Worm (Caenorhabditis elegans) whole organism, late embryonic: ENCODE data around the gene nhr-31.

Source experiments
- C08G9.2 ChIP-seq: sonication (generic microtip); optimal IDR thresholded peaks from 2 replicates; lab custom pipeline; 2016; ENCODE audit warnings: mild to moderate bottlenecking, missing genetic modification characterization, moderate library complexity, missing compliant biosample characterization
- F13H6.1 ChIP-seq: sonication (generic microtip); optimal IDR thresholded peaks from 2 replicates; lab custom pipeline; 2016; ENCODE audit warnings: missing genetic modification characterization, missing compliant biosample characterization
- K02D7.2 ChIP-seq: sonication (generic microtip); optimal IDR thresholded peaks from 2 replicates; lab custom pipeline; 2017; ENCODE audit warnings: mild to moderate bottlenecking, missing genetic modification characterization, missing compliant biosample characterization
- K09A11.1 ChIP-seq: sonication (generic microtip); optimal IDR thresholded peaks from 2 replicates; lab custom pipeline; 2017; ENCODE audit warnings: antibody characterized with exemption, mild to moderate bottlenecking, missing genetic modification characterization, missing compliant biosample characterization; ENCODE audit not compliant: insufficient read depth
- ahr-1 ChIP-seq: sonication (generic microtip); optimal IDR thresholded peaks from 2 replicates; lab custom pipeline; 2016; ENCODE audit warnings: missing genetic modification characterization, missing compliant biosample characterization
- ama-1 ChIP-seq: fragments of 150-350 bp; optimal IDR thresholded peaks from 2 replicates; lab custom pipeline; 2014
- ceh-14 ChIP-seq: sonication (generic microtip); optimal IDR thresholded peaks from 2 replicates; lab custom pipeline; 2016; ENCODE audit warnings: missing genotype, missing genetic modification characterization, missing compliant biosample characterization
- ceh-18 ChIP-seq: sonication (generic microtip); optimal IDR thresholded peaks from 2 replicates; lab custom pipeline; 2016; ENCODE audit warnings: missing genetic modification characterization, missing compliant biosample characterization
- ceh-24 ChIP-seq: sonication (generic microtip); optimal IDR thresholded peaks from 2 replicates; lab custom pipeline; 2016; ENCODE audit warnings: mild to moderate bottlenecking, missing genetic modification characterization, missing compliant biosample characterization
- ceh-34 ChIP-seq: sonication (generic microtip); optimal IDR thresholded peaks from 2 replicates; lab custom pipeline; 2016; ENCODE audit warnings: mild to moderate bottlenecking, missing genetic modification characterization, missing compliant biosample characterization
- ceh-6 ChIP-seq: fragments of 200-800 bp; sonication (Bioruptor generic); optimal IDR thresholded peaks from 2 replicates; lab custom pipeline; 2018; ENCODE audit warnings: mild to moderate bottlenecking, missing genetic modification characterization, missing compliant biosample characterization
- che-1 ChIP-seq: sonication (generic microtip); optimal IDR thresholded peaks from 2 replicates; lab custom pipeline; 2016; ENCODE audit warnings: mild to moderate bottlenecking, missing genetic modification characterization, missing compliant biosample characterization
- dmd-4 ChIP-seq: sonication (generic microtip); optimal IDR thresholded peaks from 2 replicates; lab custom pipeline; 2016; ENCODE audit warnings: borderline replicate concordance, missing genetic modification characterization, missing compliant biosample characterization
- elt-2 ChIP-seq: sonication (generic microtip); optimal IDR thresholded peaks from 2 replicates; lab custom pipeline; 2016; ENCODE audit warnings: missing genetic modification reagents, missing genetic modification characterization, missing compliant biosample characterization
- ets-4 ChIP-seq: sonication (generic microtip); optimal IDR thresholded peaks from 2 replicates; lab custom pipeline; 2016; ENCODE audit warnings: missing genetic modification characterization, missing compliant biosample characterization
- fax-1 ChIP-seq: sonication (generic microtip); optimal IDR thresholded peaks from 2 replicates; lab custom pipeline; 2016; ENCODE audit warnings: missing genotype, missing genetic modification characterization, missing compliant biosample characterization
- fkh-10 ChIP-seq: fragments of 150-350 bp; optimal IDR thresholded peaks from 2 replicates; lab custom pipeline; 2014; ENCODE audit warnings: missing biosample characterization, missing genetic modification reagents, missing genetic modification characterization
- fkh-6 ChIP-seq: sonication (generic microtip); optimal IDR thresholded peaks from 2 replicates; lab custom pipeline; 2016; ENCODE audit warnings: missing genetic modification characterization, missing compliant biosample characterization
- hlh-13 ChIP-seq: fragments of 200-800 bp; sonication (Bioruptor generic); optimal IDR thresholded peaks from 2 replicates; lab custom pipeline; 2018; ENCODE audit warnings: mild to moderate bottlenecking, missing genetic modification characterization, missing compliant biosample characterization
- hlh-15 ChIP-seq: sonication (generic microtip); optimal IDR thresholded peaks from 2 replicates; lab custom pipeline; 2016; ENCODE audit warnings: missing genetic modification characterization, missing compliant biosample characterization
- hlh-30 ChIP-seq: sonication (generic microtip); optimal IDR thresholded peaks from 2 replicates; lab custom pipeline; 2017; ENCODE audit warnings: antibody characterized with exemption, missing genetic modification characterization, missing compliant biosample characterization; ENCODE audit not compliant: insufficient read depth
- lim-6 ChIP-seq: sonication (generic microtip); optimal IDR thresholded peaks from 2 replicates; lab custom pipeline; 2016; ENCODE audit warnings: missing genetic modification characterization, missing compliant biosample characterization
- pag-3 ChIP-seq: sonication (generic microtip); optimal IDR thresholded peaks from 2 replicates; lab custom pipeline; 2016; ENCODE audit warnings: missing compliant biosample characterization, missing genetic modification characterization, borderline replicate concordance
- pat-9 ChIP-seq: fragments of 200-800 bp; sonication (Bioruptor generic); optimal IDR thresholded peaks from 2 replicates; lab custom pipeline; 2018; ENCODE audit warnings: mild to moderate bottlenecking, missing genetic modification characterization, moderate library complexity, missing compliant biosample characterization
- pax-1 ChIP-seq: fragments of 150-350 bp; optimal IDR thresholded peaks from 2 replicates; lab custom pipeline; 2014; ENCODE audit warnings: missing biosample characterization, missing genetic modification characterization
- pha-4 ChIP-seq: fragments of 150-350 bp; optimal IDR thresholded peaks from 2 replicates; lab custom pipeline; 2018; ENCODE audit warnings: missing biosample characterization, missing genetic modification reagents, missing genetic modification characterization
- pqm-1 ChIP-seq: sonication (generic microtip); optimal IDR thresholded peaks from 2 replicates; lab custom pipeline; 2016; ENCODE audit warnings: missing genetic modification characterization, missing compliant biosample characterization
- rnt-1 ChIP-seq: sonication (generic microtip); optimal IDR thresholded peaks from 2 replicates; lab custom pipeline; 2016; ENCODE audit warnings: missing genetic modification characterization, missing compliant biosample characterization
- sdc-2 ChIP-seq: sonication (generic microtip); optimal IDR thresholded peaks from 2 replicates; lab custom pipeline; 2016; ENCODE audit warnings: missing genotype, missing genetic modification characterization, missing compliant biosample characterization
- sox-2 ChIP-seq: fragments of 200-800 bp; sonication (Bioruptor generic); IDR thresholded peaks from 2 replicates; pipeline ENCODE4 v1.3.6; 2022; ENCODE audit warnings: missing genetic modification reagents, missing genetic modification characterization, missing compliant biosample characterization
- tbx-2 ChIP-seq: sonication (generic microtip); optimal IDR thresholded peaks from 2 replicates; lab custom pipeline; 2016; ENCODE audit warnings: missing genetic modification characterization, missing compliant biosample characterization
- ttx-3 ChIP-seq: sonication (generic microtip); optimal IDR thresholded peaks from 2 replicates; lab custom pipeline; 2016; ENCODE audit warnings: missing genetic modification reagents, missing genetic modification characterization, missing compliant biosample characterization
- unc-3 ChIP-seq, 2 experiments: fragments of 200-800 bp in 1 of 2; sonication (Bioruptor generic) in 1 of 2; sonication (generic microtip) in 1 of 2; conservative IDR thresholded peaks in 1 of 2; optimal IDR thresholded peaks in 1 of 2; 2 replicates each; pipeline versions ENCODE4 v1.3.6 to Lab custom; 2016 to 2022; ENCODE audit warnings: missing compliant biosample characterization in 2 of 2, missing genetic modification characterization in 2 of 2, missing genetic modification reagents in 1 of 2
- unc-42 ChIP-seq: sonication (generic microtip); optimal IDR thresholded peaks from 2 replicates; lab custom pipeline; 2016; ENCODE audit warnings: missing genotype, missing genetic modification characterization, missing compliant biosample characterization
- unc-55 ChIP-seq: sonication (generic microtip); optimal IDR thresholded peaks from 2 replicates; lab custom pipeline; 2017; ENCODE audit warnings: missing biosample characterization, missing genetic modification reagents, missing genetic modification characterization

nhr-31 gene

ce11 chrIV:8066598-8066997 is 37.3 kb upstream of the nhr-31 start (continued):
- peak; percentile 30 for TF ChIP-seq C08G9.2 (tag; lab: Kevin White, UChicago)
- TF ChIP-seq elt-2 (tag; lab: Kevin White, UChicago) = peak; percentile 1
- TF ChIP-seq pqm-1 (tag; lab: Kevin White, UChicago) = no peak
- TF ChIP-seq unc-3 (GFP tag; conservative IDR thresholded peaks at IDR 0.05; lab: Robert Waterston, UW) = peak; percentile 37; the same call in 1 of the 2 replicates
- TF ChIP-seq unc-3 (tag; optimal IDR thresholded peaks at IDR 0.05; lab: Kevin White, UChicago) = no peak
- peak; percentile 33 for TF ChIP-seq dmd-4 (tag; lab: Kevin White, UChicago)
- TF ChIP-seq ceh-6 (GFP tag; lab: Kevin White, UChicago) = no peak
- TF ChIP-seq ama-1 = no peak
- TF ChIP-seq F13H6.1 = no peak
- no peak for TF ChIP-seq K02D7.2 (tag; lab: Kevin White, UChicago)
- TF ChIP-seq unc-55 (GFP tag; lab: Kevin White, UChicago) = peak; percentile 49
- peak; percentile 13 for TF ChIP-seq rnt-1 (tag; lab: Kevin White, UChicago)
- TF ChIP-seq fkh-6 = peak; percentile 28
- TF ChIP-seq ceh-34 (tag; lab: Kevin White, UChicago) = peak; percentile 50
- TF ChIP-seq ceh-18 (tag; lab: Kevin White, UChicago) = peak; percentile 71
- TF ChIP-seq pat-9 (tag; lab: Kevin White, UChicago) = no peak
- no peak for TF ChIP-seq pag-3 (tag; lab: Kevin White, UChicago)
- TF ChIP-seq lim-6 (tag; lab: Kevin White, UChicago) = no peak
- TF ChIP-seq, all 69 proteins: peak for 23

ce11 chrIV:8062359-8062758 is 33.0 kb upstream of the nhr-31 start, which contains the start of gene sax-7:
TSS of gene sax-7 (plus strand) at chrIV:8062659.
- TF ChIP-seq ceh-14 (tag; lab: Kevin White, UChicago) (no peak), hlh-30 (tag; lab: Kevin White, UChicago) (no peak), che-1 (tag; lab: Kevin White, UChicago) (no peak)

- TF ChIP-seq fkh-6 = no peak
- TF ChIP-seq fkh-10 (GFP tag; lab: Kevin White, UChicago) = no peak
- no peak for TF ChIP-seq F13H6.1
- TF ChIP-seq pag-3 (tag; lab: Kevin White, UChicago) = no peak
- no peak for TF ChIP-seq hlh-13
- no peak for TF ChIP-seq fax-1 (tag; lab: Kevin White, UChicago)
- TF ChIP-seq ceh-24 = no peak
- no peak for TF ChIP-seq pha-4 (tag; lab: Kevin White, UChicago)
- no peak for TF ChIP-seq sox-2 (GFP tag; lab: Robert Waterston, UW)
- TF ChIP-seq hlh-30 (tag; lab: Kevin White, UChicago) = no peak
- no peak for TF ChIP-seq elt-2 (tag; lab: Kevin White, UChicago)
- no peak for TF ChIP-seq ttx-3 (tag; lab: Kevin White, UChicago)
- TF ChIP-seq ets-4 (tag; lab: Kevin White, UChicago) = no peak
- TF ChIP-seq sdc-2 (tag; lab: Kevin White, UChicago) = no peak
- TF ChIP-seq tbx-2 = no peak
- TF ChIP-seq pax-1 (tag; lab: Kevin White, UChicago) = no peak
- no peak for TF ChIP-seq K09A11.1
- TF ChIP-seq hlh-15 (tag; lab: Kevin White, UChicago) = no peak
- no peak for TF ChIP-seq ahr-1 (tag; lab: Kevin White, UChicago)
Observed at ce11 chrIV:8061267-8061666, 32.0 kb upstream of the nhr-31 start.

ce11 chrIV:8053955-8054354 is 24.6 kb upstream of the nhr-31 start:
- peak; percentile 75 for TF ChIP-seq unc-42
- no peak for TF ChIP-seq ceh-6 (GFP tag; lab: Kevin White, UChicago)
